Worm (Caenorhabditis elegans) whole organism, L4 larva: ENCODE data around the gene lsm-4.

Experiments
- ceh-82 ChIP-seq: sonication (generic microtip); optimal IDR thresholded peaks from 2 replicates; lab custom pipeline; 2017; ENCODE audit warnings: missing biosample characterization, missing genetic modification characterization
- egl-43 ChIP-seq: fragments of 200-800 bp; sonication (Bioruptor generic); IDR thresholded peaks from 2 replicates; pipeline ENCODE4 v1.3.6; 2022; ENCODE audit warnings: missing genetic modification reagents, missing genetic modification characterization, missing compliant biosample characterization
- jun-1 ChIP-seq: fragments of 150-350 bp; optimal IDR thresholded peaks from 2 replicates; lab custom pipeline; 2014; ENCODE audit warnings: missing biosample characterization, missing genetic modification reagents, missing genetic modification characterization
- lin-38 ChIP-seq: fragments of 200-800 bp; sonication (Bioruptor generic); IDR thresholded peaks from 2 replicates; pipeline ENCODE4 v1.3.6; 2022; ENCODE audit warnings: missing genetic modification reagents, missing genetic modification characterization, missing compliant biosample characterization
- mes-2 ChIP-seq: sonication (generic microtip); optimal IDR thresholded peaks from 2 replicates; lab custom pipeline; 2016; ENCODE audit warnings: missing genotype, mild to moderate bottlenecking, missing genetic modification characterization, missing compliant biosample characterization; ENCODE audit not compliant: poor library complexity, severe bottlenecking
- nhr-25 ChIP-seq: sonication (generic microtip); optimal IDR thresholded peaks from 2 replicates; lab custom pipeline; 2017; ENCODE audit warnings: missing genetic modification characterization, mild to moderate bottlenecking, missing compliant biosample characterization, antibody characterized with exemption, moderate library complexity, borderline replicate concordance; ENCODE audit not compliant: insufficient read depth
- unc-39 ChIP-seq: sonication (generic microtip); optimal IDR thresholded peaks from 2 replicates; lab custom pipeline; 2017; ENCODE audit warnings: missing biosample characterization, missing genetic modification characterization
- unc-62 ChIP-seq, 3 experiments: fragments of 150-350 bp in 1 of 3; sonication (generic microtip); optimal IDR thresholded peaks in 2 of 3; peaks in 1 of 3; 1 replicate in 1 of 3; 2 replicates in 2 of 3; lab custom pipeline; 2014 to 2017; ENCODE audit warnings: missing biosample characterization in 3 of 3, missing genetic modification characterization in 3 of 3, missing genetic modification reagents in 3 of 3, missing genotype in 1 of 3
- zag-1 ChIP-seq: fragments of 150-350 bp; optimal IDR thresholded peaks from 2 replicates; lab custom pipeline; 2014; ENCODE audit warnings: missing biosample characterization, missing genetic modification characterization
- zip-2 ChIP-seq: fragments of 150-350 bp; optimal IDR thresholded peaks from 2 replicates; lab custom pipeline; 2014; ENCODE audit warnings: missing biosample characterization, missing genetic modification characterization

- TF ChIP-seq unc-62 (GFP tag; optimal IDR thresholded peaks at IDR 0.05 in 1 of 2; lab: Kevin White, UChicago) (no peak), unc-62 (tag; optimal IDR thresholded peaks at IDR 0.05; lab: Kevin White, UChicago) (no peak), nhr-25 (tag; lab: Kevin White, UChicago) (no peak), zip-2 (tag; lab: Kevin White, UChicago) (no peak), ceh-82 (tag; lab: Kevin White, UChicago) (no peak), unc-39 (tag; lab: Kevin White, UChicago) (no peak), egl-43 (GFP tag; lab: Robert Waterston, UW) (no peak), mes-2 (tag; lab: Kevin White, UChicago) (no peak), jun-1 (tag; lab: Kevin White, UChicago) (no peak), zag-1 (tag; lab: Kevin White, UChicago) (no peak), lin-38 (GFP tag; lab: Robert Waterston, UW) (no peak)
These were observed 45.3 kb upstream of the lsm-4 start, which contains the start of gene puf-8 for ce11 chrII:7298197-7298682.
